Fruit fly (Drosophila melanogaster) whole organism, adult: ENCODE results near the gene Drak.

Source experiments
- CG11617 ChIP-seq: fragments of 200-800 bp; sonication (Bioruptor generic); optimal IDR thresholded peaks from 2 replicates; lab custom pipeline; 2017; ENCODE audit warnings: mild to moderate bottlenecking, missing biosample characterization, missing genetic modification reagents, missing genetic modification characterization
- CG12768 ChIP-seq: fragments of 200-800 bp; sonication (Bioruptor generic); optimal IDR thresholded peaks from 2 replicates; lab custom pipeline; 2017; ENCODE audit warnings: missing biosample characterization, missing genetic modification characterization, mild to moderate bottlenecking, moderate library complexity, missing genetic modification reagents
- CG14711 ChIP-seq: fragments of 200-800 bp; sonication (Bioruptor generic); optimal IDR thresholded peaks from 2 replicates; lab custom pipeline; 2018; ENCODE audit warnings: missing biosample characterization, mild to moderate bottlenecking, missing genetic modification characterization, moderate library complexity
- CG1620 ChIP-seq: fragments of 200-800 bp; sonication (Bioruptor generic); optimal IDR thresholded peaks from 2 replicates; lab custom pipeline; 2016; ENCODE audit warnings: missing biosample characterization, missing genetic modification characterization
- CG33017 ChIP-seq: fragments of 200-800 bp; sonication (Bioruptor generic); optimal IDR thresholded peaks from 2 replicates; lab custom pipeline; 2018; ENCODE audit warnings: missing biosample characterization, mild to moderate bottlenecking, missing genetic modification characterization, moderate library complexity
- CG5204 ChIP-seq: fragments of 200-800 bp; sonication (Bioruptor generic); optimal IDR thresholded peaks from 2 replicates; lab custom pipeline; 2016; ENCODE audit warnings: missing biosample characterization, missing genetic modification characterization
- CG7045 ChIP-seq: fragments of 200-800 bp; sonication (Bioruptor generic); optimal IDR thresholded peaks from 2 replicates; lab custom pipeline; 2017; ENCODE audit warnings: missing biosample characterization, mild to moderate bottlenecking, missing genetic modification characterization
- CG7101 ChIP-seq: fragments of 200-800 bp; sonication (Bioruptor generic); optimal IDR thresholded peaks from 2 replicates; lab custom pipeline; 2018; ENCODE audit warnings: missing biosample characterization, mild to moderate bottlenecking, missing genetic modification characterization, moderate library complexity
- Clk ChIP-seq: fragments of 200-800 bp; sonication (Bioruptor generic); optimal IDR thresholded peaks from 2 replicates; lab custom pipeline; 2017; ENCODE audit warnings: missing biosample characterization, missing genetic modification characterization
- Crg-1 ChIP-seq: fragments of 200-800 bp; sonication (Bioruptor generic); optimal IDR thresholded peaks from 2 replicates; lab custom pipeline; 2016; ENCODE audit warnings: missing biosample characterization, missing genetic modification characterization
- Hr96 ChIP-seq: fragments of 200-800 bp; sonication (Bioruptor generic); optimal IDR thresholded peaks from 2 replicates; lab custom pipeline; 2016; ENCODE audit warnings: missing biosample characterization, missing genetic modification characterization
- Mnt ChIP-seq: fragments of 200-800 bp; sonication (Bioruptor generic); optimal IDR thresholded peaks from 2 replicates; lab custom pipeline; 2016; ENCODE audit warnings: missing biosample characterization, mild to moderate bottlenecking, missing genetic modification characterization
- bab1 ChIP-seq: fragments of 200-800 bp; sonication (Bioruptor generic); optimal IDR thresholded peaks from 3 replicates; lab custom pipeline; 2019; ENCODE audit warnings: missing biosample characterization, mild to moderate bottlenecking, missing genetic modification characterization, moderate library complexity
- cic ChIP-seq: fragments of 200-800 bp; sonication (Bioruptor generic); optimal IDR thresholded peaks from 2 replicates; lab custom pipeline; 2017; ENCODE audit warnings: missing biosample characterization, mild to moderate bottlenecking, missing genetic modification characterization, moderate library complexity
- cnc ChIP-seq, 2 experiments: fragments of >200 bp; optimal IDR thresholded peaks; 2 replicates each; lab custom pipeline; 2017
- kay ChIP-seq: fragments of 200-800 bp; sonication (Bioruptor generic); peaks from one replicate; lab custom pipeline; 2016; ENCODE audit warnings: missing biosample characterization, missing genetic modification characterization, borderline replicate concordance
- ovo ChIP-seq: fragments of 200-800 bp; sonication (Bioruptor generic); optimal IDR thresholded peaks from 2 replicates; lab custom pipeline; 2016; ENCODE audit warnings: missing biosample characterization, missing genetic modification characterization
- pad ChIP-seq: fragments of 200-800 bp; sonication (Bioruptor generic); optimal IDR thresholded peaks from 3 replicates; lab custom pipeline; 2017; ENCODE audit warnings: missing biosample characterization, missing genetic modification characterization, mild to moderate bottlenecking, moderate library complexity, missing genetic modification reagents
- tj ChIP-seq: fragments of 200-800 bp; sonication (Bioruptor generic); optimal IDR thresholded peaks from 3 replicates; lab custom pipeline; 2017; ENCODE audit warnings: missing biosample characterization, mild to moderate bottlenecking, missing genetic modification characterization, moderate library complexity
- toe ChIP-seq: fragments of 200-800 bp; sonication (Bioruptor generic); optimal IDR thresholded peaks from 2 replicates; lab custom pipeline; 2016; ENCODE audit warnings: missing biosample characterization, missing genetic modification characterization

Drak gene

dm6 chrX:11556774-11557173, 63.8 kb downstream of the Drak start:
- no peak for TF ChIP-seq cic
- no peak for TF ChIP-seq CG5204 (GFP tag; lab: Kevin White, UChicago)
- TF ChIP-seq Crg-1: no peak
- TF ChIP-seq CG12768 (GFP tag; lab: Kevin White, UChicago): no peak
- TF ChIP-seq CG33017 (tag; lab: Kevin White, UChicago): no peak
- no peak for TF ChIP-seq CG7045
- no peak for TF ChIP-seq pad (GFP tag; lab: Kevin White, UChicago)
- no peak for TF ChIP-seq toe (GFP tag; lab: Kevin White, UChicago)
- no peak for TF ChIP-seq ovo (GFP tag; lab: Kevin White, UChicago)
- no peak for TF ChIP-seq kay (GFP tag; lab: Kevin White, UChicago)
- TF ChIP-seq CG7101 (tag; lab: Kevin White, UChicago): no peak
- TF ChIP-seq tj: no peak
- TF ChIP-seq Mnt: no peak
- no peak for TF ChIP-seq bab1
- no peak for TF ChIP-seq Clk (GFP tag; lab: Kevin White, UChicago)
- TF ChIP-seq Hr96: no peak
- no peak for TF ChIP-seq cnc (optimal IDR thresholded peaks at IDR 0.05; lab: Kevin White, UChicago)
- no peak for TF ChIP-seq CG11617 (GFP tag; lab: Kevin White, UChicago)
- no peak for TF ChIP-seq CG14711 (tag; lab: Kevin White, UChicago)
- TF ChIP-seq CG1620 (GFP tag; lab: Kevin White, UChicago): no peak

DNA sequence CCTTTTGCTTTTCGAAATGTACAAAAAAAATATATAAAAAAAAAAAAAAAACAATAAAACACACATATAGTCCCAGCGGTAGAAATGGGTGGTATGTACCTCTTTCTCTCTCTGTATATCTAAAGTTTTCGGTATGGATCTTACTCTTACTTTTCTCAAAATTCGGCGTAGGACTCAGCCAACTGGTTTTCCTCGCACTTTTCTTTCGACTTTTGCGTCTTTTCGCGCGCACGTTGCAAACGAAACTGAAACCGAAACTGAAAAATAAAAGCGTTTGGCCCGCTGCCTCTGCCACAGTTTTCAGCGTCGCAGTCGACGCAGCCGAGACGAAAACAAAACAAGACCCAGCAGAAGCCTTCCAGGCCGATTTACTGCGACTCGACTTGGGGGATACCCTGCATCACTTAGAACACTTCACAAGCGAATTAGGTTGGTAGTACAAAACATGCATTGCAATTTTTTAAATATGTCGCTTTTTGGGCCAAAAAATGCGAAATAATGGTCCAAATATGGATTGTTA, 65.5 kb downstream of the Drak start, which contains the start of gene CG1572:
Gene CG1572, minus strand, starts transcription at position 266 of the 520 bp plus-strand sequence.
- TF ChIP-seq CG1620 (GFP tag; lab: Kevin White, UChicago): no peak
- peak; percentile 18 for TF ChIP-seq CG11617 (GFP tag; lab: Kevin White, UChicago)
- TF ChIP-seq tj: peak; percentile 42
- TF ChIP-seq cic: peak; percentile 37
- peak; percentile 77 for TF ChIP-seq Mnt
- TF ChIP-seq ovo (GFP tag; lab: Kevin White, UChicago): no peak
- peak; percentile 16 for TF ChIP-seq bab1

- TF ChIP-seq tj: peak; percentile 88
- TF ChIP-seq cnc (optimal IDR thresholded peaks at IDR 0.05; lab: Kevin White, UChicago): no peak
- TF ChIP-seq CG1620 (GFP tag; lab: Kevin White, UChicago): peak; percentile 74
- peak; percentile 99 for TF ChIP-seq CG11617 (GFP tag; lab: Kevin White, UChicago)
- TF ChIP-seq Crg-1: peak; percentile 87
- peak; percentile 75 for TF ChIP-seq toe (GFP tag; lab: Kevin White, UChicago)
- TF ChIP-seq bab1: peak; percentile 95
- peak; percentile 88 for TF ChIP-seq CG7045
- TF ChIP-seq kay (GFP tag; lab: Kevin White, UChicago): peak; percentile 95
- TF ChIP-seq CG12768 (GFP tag; lab: Kevin White, UChicago): peak; percentile 91
- peak; percentile 66 for TF ChIP-seq Mnt
- TF ChIP-seq CG7101 (tag; lab: Kevin White, UChicago): peak; percentile 96
- peak; percentile 80 for TF ChIP-seq cic
- TF ChIP-seq CG5204 (GFP tag; lab: Kevin White, UChicago): no peak
- peak; percentile 89 for TF ChIP-seq pad (GFP tag; lab: Kevin White, UChicago)
- TF ChIP-seq Hr96: no peak
- peak; percentile 79 for TF ChIP-seq Clk (GFP tag; lab: Kevin White, UChicago)
- TF ChIP-seq CG33017 (tag; lab: Kevin White, UChicago): peak; percentile 91
- peak; percentile 85 for TF ChIP-seq CG14711 (tag; lab: Kevin White, UChicago)
- peak; percentile 82 for TF ChIP-seq ovo (GFP tag; lab: Kevin White, UChicago)
These were observed 67.1 kb downstream of the Drak start for dm6 chrX:11559728-11560724.

DNA sequence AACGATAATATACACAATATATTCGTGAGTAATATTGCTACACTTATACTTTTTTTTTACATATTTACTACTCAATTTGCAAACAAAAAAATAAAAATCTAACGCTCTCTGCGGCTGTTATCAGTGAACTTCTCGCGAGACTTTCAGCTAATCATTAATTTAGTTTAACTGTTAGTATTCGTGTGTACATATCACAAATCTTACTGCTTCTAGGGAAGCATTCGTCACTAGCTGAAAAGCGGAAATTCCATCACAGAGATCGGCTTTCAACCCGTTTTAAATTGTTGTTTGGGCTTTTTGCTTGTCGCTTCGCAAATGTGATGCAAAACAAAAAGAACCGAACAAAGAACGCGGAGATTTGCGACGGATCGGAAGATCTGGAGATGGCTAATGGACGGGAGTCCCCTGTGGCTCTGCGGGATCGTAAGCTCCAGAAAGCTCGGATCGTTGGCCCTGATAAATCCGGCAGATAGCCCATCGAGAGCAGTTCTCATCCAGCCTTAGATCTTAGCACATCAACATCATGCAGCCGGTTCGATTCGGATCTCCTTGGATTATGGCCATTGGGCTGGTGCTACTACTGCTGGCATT, 68.6 kb downstream of the Drak start, which contains the start of gene PGRP-SA:
Gene PGRP-SA, plus strand, starts transcription at position 194 of the 591 bp plus-strand sequence.
- TF ChIP-seq CG33017 (tag; lab: Kevin White, UChicago): no peak
- TF ChIP-seq bab1: peak; percentile 38
- peak; percentile 9 for TF ChIP-seq CG12768 (GFP tag; lab: Kevin White, UChicago)
- TF ChIP-seq pad (GFP tag; lab: Kevin White, UChicago): no peak
- TF ChIP-seq kay (GFP tag; lab: Kevin White, UChicago): no peak
- no peak for TF ChIP-seq CG14711 (tag; lab: Kevin White, UChicago)
- TF ChIP-seq CG7101 (tag; lab: Kevin White, UChicago): peak; percentile 5
- peak; percentile 79 for TF ChIP-seq cic
- no peak for TF ChIP-seq Crg-1
- no peak for TF ChIP-seq ovo (GFP tag; lab: Kevin White, UChicago)

dm6 chrX:11569956-11570695, 77.2 kb downstream of the Drak start, which contains the start of the genes Polr2A and CG11699:
Gene Polr2A (minus strand): TSS chrX:11570326.
Gene CG11699 (plus strand): TSS chrX:11570621.
- TF ChIP-seq pad (GFP tag; lab: Kevin White, UChicago) (peak; percentile 73), Mnt (peak; percentile 85), Clk (GFP tag; lab: Kevin White, UChicago) (peak; percentile 33), CG33017 (tag; lab: Kevin White, UChicago) (no peak), CG1620 (GFP tag; lab: Kevin White, UChicago) (peak; percentile 50), CG5204 (GFP tag; lab: Kevin White, UChicago) (no peak), bab1 (peak; percentile 78), cnc (optimal IDR thresholded peaks at IDR 0.05; lab: Kevin White, UChicago) (no peak), ovo (GFP tag; lab: Kevin White, UChicago) (peak; percentile 48), CG11617 (GFP tag; lab: Kevin White, UChicago) (peak; percentile 66), toe (GFP tag; lab: Kevin White, UChicago) (peak; percentile 7), CG7045 (no peak), CG12768 (GFP tag; lab: Kevin White, UChicago) (no peak), Hr96 (no peak), tj (peak; percentile 95), kay (GFP tag; lab: Kevin White, UChicago) (no peak), Crg-1 (peak; percentile 71), CG7101 (tag; lab: Kevin White, UChicago) (peak; percentile 73), CG14711 (tag; lab: Kevin White, UChicago) (peak; percentile 73), cic (peak; percentile 15)
